Worm (Caenorhabditis elegans) whole organism, L3 larva: ENCODE results near the gene rei-1.

ENCODE experiments used
- ama-1 ChIP-seq: fragments of 150-350 bp; optimal IDR thresholded peaks from 2 replicates; lab custom pipeline; 2018
- ceh-28 ChIP-seq: fragments of 150-350 bp; optimal IDR thresholded peaks from 2 replicates; lab custom pipeline; 2014; ENCODE audit warnings: missing biosample characterization, missing genetic modification reagents, missing genetic modification characterization
- ceh-82 ChIP-seq: fragments of 150-350 bp; optimal IDR thresholded peaks from 2 replicates; lab custom pipeline; 2014; ENCODE audit warnings: missing biosample characterization, missing genetic modification characterization
- daf-12 ChIP-seq: fragments of 150-350 bp; optimal IDR thresholded peaks from 2 replicates; lab custom pipeline; 2014; ENCODE audit warnings: missing biosample characterization, missing genetic modification reagents, missing genetic modification characterization
- jun-1 ChIP-seq: fragments of 150-350 bp; optimal IDR thresholded peaks from 2 replicates; lab custom pipeline; 2014; ENCODE audit warnings: missing biosample characterization, missing genetic modification reagents, missing genetic modification characterization
- skn-1 ChIP-seq: fragments of 150-350 bp; optimal IDR thresholded peaks from 2 replicates; lab custom pipeline; 2014; ENCODE audit warnings: missing biosample characterization, missing genetic modification characterization

ce11 chrIII:4107929-4108520 lies 10.0 kb upstream of the rei-1 start:
- TF ChIP-seq skn-1 (tag; lab: Kevin White, UChicago), result no peak
- no peak for TF ChIP-seq ceh-82 (tag; lab: Kevin White, UChicago)
- no peak for TF ChIP-seq ama-1 (lab: Kevin White, UChicago)
- no peak for TF ChIP-seq daf-12 (tag; lab: Kevin White, UChicago)
- TF ChIP-seq ceh-28, result no peak
- TF ChIP-seq jun-1 (tag; lab: Kevin White, UChicago), result no peak
